Fruit fly (Drosophila melanogaster): ENCODE measurements around the gene CG15211.

The CG15211 gene

DNA sequence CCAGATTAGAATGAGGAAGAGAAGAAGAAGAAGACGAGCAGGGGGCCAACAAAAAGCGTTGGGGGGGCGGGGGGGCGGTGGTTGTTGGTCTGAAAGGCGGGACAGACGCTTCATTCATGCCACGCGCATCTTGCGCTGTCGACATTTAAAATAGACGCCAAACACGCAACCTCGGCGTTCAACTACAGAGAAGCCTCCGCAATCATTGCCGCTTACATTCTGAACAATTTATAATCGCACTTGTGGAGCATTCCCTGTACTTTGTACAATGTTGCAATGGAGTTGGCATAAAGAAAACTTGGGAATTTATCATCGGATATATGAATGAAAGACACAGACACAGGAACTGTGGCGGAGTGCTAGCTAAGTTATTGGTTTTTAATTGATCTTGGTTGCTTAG is 48.4 kb downstream of the CG15211 start:
- no peak for TF ChIP-seq noc (tag; optimal IDR thresholded peaks at IDR 0.05)

DNA sequence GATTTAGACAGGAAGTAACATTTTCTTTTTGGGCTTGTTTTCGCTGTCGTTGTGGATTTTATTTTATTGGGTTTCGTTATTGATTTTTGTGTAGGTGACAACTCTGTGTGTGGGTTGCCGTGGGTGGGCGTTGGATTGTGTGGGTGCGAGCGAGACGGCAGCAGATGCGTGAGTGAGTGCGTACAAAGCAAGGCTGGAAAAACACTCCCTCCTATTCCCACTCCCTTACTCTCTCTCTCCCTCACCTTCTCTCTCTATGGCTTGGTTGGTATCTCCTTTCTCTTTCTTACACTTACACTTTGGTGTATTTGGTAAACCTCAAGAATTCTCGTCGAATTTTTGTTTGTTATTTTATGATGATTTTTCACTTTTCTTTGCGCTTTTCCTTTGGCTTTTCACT is 49.8 kb downstream of the CG15211 start:
- no peak for TF ChIP-seq noc (tag; optimal IDR thresholded peaks at IDR 0.05)

DNA sequence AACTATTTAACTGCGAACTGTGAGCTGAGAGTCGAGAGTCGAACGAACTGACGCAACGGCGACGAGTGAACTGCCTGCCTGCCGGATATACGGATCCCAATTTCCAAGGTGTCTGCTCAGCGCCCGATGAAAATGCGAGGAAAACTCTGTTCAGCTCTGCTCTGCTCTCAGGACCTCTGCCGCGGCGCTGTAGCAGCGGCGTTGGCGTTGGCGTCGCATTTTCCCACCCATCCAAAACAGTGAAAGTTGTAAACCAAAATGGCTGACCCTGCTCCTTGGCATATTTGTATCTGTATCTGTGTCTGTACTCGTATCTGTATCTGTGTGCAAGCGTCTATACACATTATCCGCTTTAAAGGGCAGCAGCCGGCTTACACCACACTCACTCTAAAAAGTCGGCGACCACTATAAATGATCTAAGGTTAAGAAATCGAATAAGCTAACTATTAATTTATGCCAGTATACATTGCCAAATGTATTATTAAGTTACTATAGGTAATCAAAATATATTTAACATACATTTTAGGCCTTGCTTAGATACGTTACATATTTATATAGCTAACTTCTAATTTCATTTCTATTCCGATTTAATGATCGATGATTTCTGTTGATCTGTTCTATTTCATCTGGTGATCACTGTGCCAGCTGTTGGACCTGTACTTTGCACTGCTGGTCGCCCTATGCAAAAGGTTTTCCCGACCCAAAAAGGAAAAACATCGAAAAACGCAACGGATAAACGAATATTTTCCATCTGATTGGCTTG is 50.5 kb downstream of the CG15211 start:
- peak; percentile 23 for TF ChIP-seq noc (tag; optimal IDR thresholded peaks at IDR 0.05)

DNA sequence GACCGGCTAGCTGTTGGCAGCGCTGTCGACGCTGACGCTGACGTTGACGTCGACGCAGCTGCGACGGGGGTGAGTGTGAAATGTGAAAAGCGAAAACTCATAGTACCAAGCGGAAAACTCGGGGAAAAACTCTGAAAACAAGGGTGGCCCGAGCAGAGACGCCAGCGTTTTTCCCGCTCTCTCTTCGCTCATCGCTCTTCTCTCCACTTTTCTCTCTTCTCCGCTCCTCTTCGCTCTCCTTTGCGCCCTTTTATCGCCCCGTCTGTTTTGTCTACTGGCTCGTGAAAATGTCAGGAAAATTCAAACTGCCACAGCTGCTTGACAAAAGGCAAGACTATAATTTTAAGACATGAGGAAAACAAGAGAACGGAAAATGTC is 51.1 kb downstream of the CG15211 start:
- TF ChIP-seq noc (tag; optimal IDR thresholded peaks at IDR 0.05) = no peak

DNA sequence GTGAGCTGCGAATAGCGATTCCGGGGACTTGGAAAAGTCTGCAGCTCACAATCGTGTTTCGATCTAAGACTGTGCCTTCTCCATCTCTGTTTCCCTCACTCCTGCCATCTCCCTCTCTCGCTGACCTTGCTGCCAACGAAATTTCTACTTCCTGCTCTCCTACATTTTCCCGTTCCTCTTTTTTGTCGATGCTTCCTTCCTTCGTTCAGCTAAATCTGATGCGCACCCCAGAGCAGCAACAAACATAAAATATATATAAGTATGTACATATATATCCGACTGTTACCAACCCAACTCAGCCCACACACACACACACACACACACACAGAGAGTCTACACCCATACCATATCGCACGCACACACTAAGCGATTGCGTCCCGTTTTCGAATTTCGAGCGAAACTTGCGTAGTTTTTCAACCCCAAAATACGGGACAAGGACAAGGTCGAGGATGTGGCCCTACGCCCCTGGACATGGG is 51.9 kb downstream of the CG15211 start, which contains the start of gene Imp:
Gene Imp, minus strand, starts transcription at position 51 of the 476 bp plus-strand sequence.
- no peak for TF ChIP-seq noc (tag; optimal IDR thresholded peaks at IDR 0.05)

DNA sequence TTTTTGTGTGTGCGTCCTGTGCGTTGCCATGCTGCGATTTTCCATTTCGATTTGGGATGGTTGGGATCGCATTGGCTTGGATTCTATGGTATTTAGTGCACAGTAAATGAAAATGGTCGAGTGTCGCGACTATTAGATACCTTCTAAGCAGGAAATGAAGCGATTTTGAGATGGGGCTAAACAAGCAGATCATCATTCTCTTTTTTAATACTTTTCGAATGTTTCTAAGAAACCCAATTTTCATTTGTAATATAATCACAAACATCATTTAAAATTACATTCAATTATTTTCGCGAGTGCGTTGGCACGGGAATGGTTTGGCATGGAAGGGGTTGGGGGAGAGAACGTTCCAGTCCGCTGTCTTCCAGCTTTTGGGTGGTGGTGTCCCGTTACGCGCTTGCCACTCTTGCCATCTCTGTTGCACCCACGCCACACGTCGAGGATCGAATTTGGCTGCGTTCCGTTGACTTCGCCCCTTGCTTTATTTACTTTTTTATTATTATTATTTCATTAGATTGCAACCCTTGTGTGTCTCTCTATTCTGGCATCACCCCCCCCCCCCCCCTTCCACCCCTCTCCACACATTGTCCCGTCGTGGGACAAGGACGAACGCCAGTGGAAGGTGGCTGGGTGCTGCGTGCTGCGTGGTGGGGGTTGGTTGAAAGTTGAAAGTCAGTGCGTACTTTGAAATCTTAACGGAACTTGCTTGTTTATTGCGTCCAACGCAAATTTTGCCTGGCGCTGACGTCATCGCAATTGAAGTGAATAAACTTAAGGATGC is 53.2 kb downstream of the CG15211 start:
- TF ChIP-seq noc (tag; optimal IDR thresholded peaks at IDR 0.05) = no peak

DNA sequence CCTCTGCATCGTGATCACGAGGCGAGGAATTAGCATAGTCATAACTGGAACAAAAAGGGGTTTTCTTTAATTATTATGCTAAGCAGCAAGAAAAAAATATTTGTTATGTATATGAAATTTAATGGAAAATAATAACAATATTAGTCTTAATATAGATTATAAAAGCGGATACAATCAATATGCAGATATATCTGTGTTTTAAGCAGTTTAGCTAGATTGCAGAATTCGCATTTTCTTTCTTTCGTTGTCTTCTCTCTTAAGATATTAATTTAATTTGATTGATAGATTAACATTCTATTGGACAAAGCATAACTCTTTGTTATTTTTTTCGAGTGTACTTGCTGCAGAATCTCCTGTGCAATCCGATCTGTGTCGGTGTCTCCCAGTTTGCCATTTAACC is 55.0 kb downstream of the CG15211 start:
- no peak for TF ChIP-seq noc (tag; optimal IDR thresholded peaks at IDR 0.05)
